Worm (Caenorhabditis elegans) whole organism, mixed stage, embryonic: ENCODE measurements around the gene tag-321.

Source experiments
- M03D4.4 ChIP-seq: sonication (generic microtip); optimal IDR thresholded peaks from 2 replicates; lab custom pipeline; 2017; ENCODE audit warnings: mild to moderate bottlenecking, missing genetic modification characterization, missing compliant biosample characterization
- bed-3 ChIP-seq: fragments of 200-800 bp; sonication (Bioruptor generic); optimal IDR thresholded peaks from 3 replicates; lab custom pipeline; 2018; ENCODE audit warnings: mild to moderate bottlenecking, missing genetic modification characterization, moderate library complexity, missing compliant biosample characterization
- blmp-1 ChIP-seq: fragments of 150-350 bp; optimal IDR thresholded peaks from 2 replicates; lab custom pipeline; 2014; ENCODE audit warnings: missing biosample characterization, missing genetic modification characterization
- ceh-39 ChIP-seq: fragments of 150-350 bp; optimal IDR thresholded peaks from 2 replicates; lab custom pipeline; 2014; ENCODE audit warnings: missing biosample characterization, missing genetic modification characterization
- ceh-43 ChIP-seq: fragments of 200-800 bp; sonication (Bioruptor generic); optimal IDR thresholded peaks from 2 replicates; lab custom pipeline; 2018; ENCODE audit warnings: mild to moderate bottlenecking, missing genetic modification characterization, moderate library complexity, missing compliant biosample characterization
- ceh-83 ChIP-seq: fragments of 200-800 bp; sonication (Bioruptor generic); optimal IDR thresholded peaks from 2 replicates; lab custom pipeline; 2018; ENCODE audit warnings: mild to moderate bottlenecking, missing genetic modification characterization, missing compliant biosample characterization
- ces-1 ChIP-seq: fragments of 150-350 bp; optimal IDR thresholded peaks from 2 replicates; lab custom pipeline; 2014; ENCODE audit warnings: missing biosample characterization, missing genetic modification reagents, missing genetic modification characterization
- cnd-1 ChIP-seq: fragments of 200-800 bp; sonication (Bioruptor generic); optimal IDR thresholded peaks from 2 replicates; lab custom pipeline; 2018; ENCODE audit warnings: mild to moderate bottlenecking, missing genetic modification characterization, missing compliant biosample characterization
- drap-1 ChIP-seq: fragments of 200-800 bp; sonication (Bioruptor generic); optimal IDR thresholded peaks from 3 replicates; lab custom pipeline; 2018; ENCODE audit warnings: mild to moderate bottlenecking, missing genetic modification characterization, missing compliant biosample characterization
- elt-1 ChIP-seq: sonication (generic microtip); optimal IDR thresholded peaks from 2 replicates; lab custom pipeline; 2017; ENCODE audit warnings: missing genetic modification characterization, mild to moderate bottlenecking, missing compliant biosample characterization, antibody characterized with exemption, moderate library complexity, borderline replicate concordance; ENCODE audit not compliant: insufficient read depth
- elt-3 ChIP-seq: fragments of 150-350 bp; optimal IDR thresholded peaks from 2 replicates; lab custom pipeline; 2014; ENCODE audit warnings: missing biosample characterization, missing genetic modification characterization
- flh-1 ChIP-seq: fragments of 200-800 bp; sonication (Bioruptor generic); optimal IDR thresholded peaks from 2 replicates; lab custom pipeline; 2018; ENCODE audit warnings: mild to moderate bottlenecking, missing genetic modification characterization, moderate library complexity, missing compliant biosample characterization
- ham-2 ChIP-seq: fragments of 200-800 bp; sonication (Bioruptor generic); optimal IDR thresholded peaks from 2 replicates; lab custom pipeline; 2018; ENCODE audit warnings: mild to moderate bottlenecking, missing genetic modification characterization, missing compliant biosample characterization
- hlh-1 ChIP-seq: fragments of 150-350 bp; optimal IDR thresholded peaks from 2 replicates; lab custom pipeline; 2014; ENCODE audit warnings: missing biosample characterization, missing genetic modification reagents, missing genetic modification characterization
- lin-13 ChIP-seq: fragments of 150-350 bp; optimal IDR thresholded peaks from 2 replicates; lab custom pipeline; 2014; ENCODE audit warnings: missing biosample characterization, missing genetic modification characterization
- lin-32 ChIP-seq: fragments of 200-800 bp; sonication (Bioruptor generic); optimal IDR thresholded peaks from 2 replicates; lab custom pipeline; 2018; ENCODE audit warnings: mild to moderate bottlenecking, missing genetic modification characterization, missing compliant biosample characterization
- lsy-2 ChIP-seq: fragments of 150-350 bp; optimal IDR thresholded peaks from 2 replicates; lab custom pipeline; 2014; ENCODE audit warnings: missing biosample characterization, missing genetic modification characterization
- mab-5 ChIP-seq: fragments of 150-350 bp; optimal IDR thresholded peaks from 2 replicates; lab custom pipeline; 2014; ENCODE audit warnings: missing biosample characterization, missing genetic modification characterization
- mep-1 ChIP-seq: fragments of 150-350 bp; optimal IDR thresholded peaks from 2 replicates; lab custom pipeline; 2017; ENCODE audit warnings: missing biosample characterization, missing genetic modification reagents, missing genetic modification characterization, inconsistent platforms
- mls-2 ChIP-seq: sonication (generic microtip); optimal IDR thresholded peaks from 2 replicates; lab custom pipeline; 2016; ENCODE audit warnings: mild to moderate bottlenecking, missing genetic modification characterization, moderate library complexity, missing compliant biosample characterization
- nhr-12 ChIP-seq: fragments of 150-350 bp; optimal IDR thresholded peaks from 2 replicates; lab custom pipeline; 2014; ENCODE audit warnings: missing biosample characterization, missing genetic modification characterization
- nhr-2 ChIP-seq: fragments of 150-350 bp; optimal IDR thresholded peaks from 2 replicates; lab custom pipeline; 2014; ENCODE audit warnings: missing biosample characterization, missing genetic modification characterization
- nhr-237 ChIP-seq: fragments of 150-350 bp; optimal IDR thresholded peaks from 2 replicates; lab custom pipeline; 2014; ENCODE audit warnings: missing biosample characterization, missing genetic modification characterization
- nhr-28 ChIP-seq: fragments of 150-350 bp; optimal IDR thresholded peaks from 2 replicates; lab custom pipeline; 2014; ENCODE audit warnings: missing biosample characterization, missing genetic modification characterization
- nhr-76 ChIP-seq: sonication (generic microtip); optimal IDR thresholded peaks from 2 replicates; lab custom pipeline; 2017; ENCODE audit warnings: missing biosample characterization, missing genetic modification characterization
- pha-4 ChIP-seq: fragments of 150-350 bp; optimal IDR thresholded peaks from 2 replicates; lab custom pipeline; 2018; ENCODE audit warnings: missing biosample characterization, missing genetic modification reagents, missing genetic modification characterization
- sem-2 ChIP-seq: fragments of 200-800 bp; sonication (Bioruptor generic); optimal IDR thresholded peaks from 2 replicates; lab custom pipeline; 2018; ENCODE audit warnings: mild to moderate bottlenecking, missing genetic modification characterization, missing compliant biosample characterization
- snpc-4 ChIP-seq: fragments of 150-350 bp; optimal IDR thresholded peaks from 2 replicates; lab custom pipeline; 2014; ENCODE audit warnings: missing biosample characterization, missing genetic modification characterization
- sptf-1 ChIP-seq: sonication (generic microtip); optimal IDR thresholded peaks from 2 replicates; lab custom pipeline; 2017; ENCODE audit warnings: mild to moderate bottlenecking, missing genetic modification characterization, moderate library complexity, missing compliant biosample characterization
- tbx-8 ChIP-seq: fragments of 200-800 bp; sonication (Bioruptor generic); optimal IDR thresholded peaks from 2 replicates; lab custom pipeline; 2018; ENCODE audit warnings: mild to moderate bottlenecking, missing genetic modification characterization, moderate library complexity, missing compliant biosample characterization
- unc-120 ChIP-seq: sonication (generic microtip); optimal IDR thresholded peaks from 2 replicates; lab custom pipeline; 2017; ENCODE audit warnings: missing genetic modification characterization, missing compliant biosample characterization; ENCODE audit not compliant: poor library complexity, severe bottlenecking
- unc-39 ChIP-seq: fragments of 150-350 bp; optimal IDR thresholded peaks from 2 replicates; lab custom pipeline; 2014; ENCODE audit warnings: missing biosample characterization, missing genetic modification characterization
- unc-62 ChIP-seq: fragments of 150-350 bp; optimal IDR thresholded peaks from 2 replicates; lab custom pipeline; 2014; ENCODE audit warnings: missing biosample characterization, missing genetic modification reagents, missing genetic modification characterization
- zip-8 ChIP-seq: fragments of 150-350 bp; optimal IDR thresholded peaks from 2 replicates; lab custom pipeline; 2014; ENCODE audit warnings: missing biosample characterization, missing genetic modification characterization
- ztf-11 ChIP-seq: fragments of 150-350 bp; optimal IDR thresholded peaks from 2 replicates; lab custom pipeline; 2014; ENCODE audit warnings: missing biosample characterization, missing genetic modification characterization

tag-321 gene

ce11 chrIV:7790801-7791588 lies 7.3 kb upstream of the tag-321 start, which contains the start of gene rsp-6:
TSS of gene rsp-6 (minus strand) at chrIV:7791229.
- TF ChIP-seq zip-8 (tag; lab: Kevin White, UChicago) (no peak), flh-1 (GFP tag; lab: Kevin White, UChicago) (no peak), ces-1 (GFP tag; lab: Kevin White, UChicago) (peak; percentile 87), nhr-76 (no peak), mls-2 (no peak), ceh-43 (GFP tag; lab: Kevin White, UChicago) (no peak), lin-13 (tag; lab: Kevin White, UChicago) (peak; percentile 85), drap-1 (GFP tag; lab: Kevin White, UChicago) (peak; percentile 20), unc-39 (tag; lab: Kevin White, UChicago) (no peak), snpc-4 (tag; lab: Kevin White, UChicago) (no peak), pha-4 (tag; lab: Kevin White, UChicago) (peak; percentile 94), ham-2 (GFP tag; lab: Kevin White, UChicago) (no peak), cnd-1 (tag; lab: Kevin White, UChicago) (peak; percentile 58), lsy-2 (tag; lab: Kevin White, UChicago) (peak; percentile 98), tbx-8 (no peak), nhr-12 (tag; lab: Kevin White, UChicago) (peak; percentile 2), nhr-2 (tag; lab: Kevin White, UChicago) (no peak), blmp-1 (tag; lab: Kevin White, UChicago) (no peak), bed-3 (GFP tag; lab: Kevin White, UChicago) (no peak), sem-2 (GFP tag; lab: Kevin White, UChicago) (no peak), mep-1 (tag; lab: Kevin White, UChicago) (peak; percentile 98), lin-32 (GFP tag; lab: Kevin White, UChicago) (no peak), unc-120 (peak; percentile 56), elt-1 (peak; percentile 30), ceh-39 (peak; percentile 86), sptf-1 (tag; lab: Kevin White, UChicago) (peak; percentile 6), hlh-1 (tag; lab: Kevin White, UChicago) (peak; percentile 95), M03D4.4 (no peak), ceh-83 (no peak), nhr-28 (tag; lab: Kevin White, UChicago) (no peak), ztf-11 (tag; lab: Kevin White, UChicago) (no peak), unc-62 (GFP tag; lab: Kevin White, UChicago) (peak; percentile 77), nhr-237 (peak; percentile 86), elt-3 (tag; lab: Kevin White, UChicago) (no peak), mab-5 (tag; lab: Kevin White, UChicago) (no peak)

ce11 chrIV:7790151-7790691 lies 6.6 kb upstream of the tag-321 start:
- TF ChIP-seq M03D4.4, result no peak
- no peak for TF ChIP-seq flh-1 (GFP tag; lab: Kevin White, UChicago)
- no peak for TF ChIP-seq ztf-11 (tag; lab: Kevin White, UChicago)
- TF ChIP-seq lin-32 (GFP tag; lab: Kevin White, UChicago), result no peak
- TF ChIP-seq nhr-237, result no peak
- no peak for TF ChIP-seq lsy-2 (tag; lab: Kevin White, UChicago)
- no peak for TF ChIP-seq ces-1 (GFP tag; lab: Kevin White, UChicago)
- TF ChIP-seq tbx-8, result no peak
- no peak for TF ChIP-seq blmp-1 (tag; lab: Kevin White, UChicago)
- TF ChIP-seq unc-62 (GFP tag; lab: Kevin White, UChicago), result no peak
- no peak for TF ChIP-seq sem-2 (GFP tag; lab: Kevin White, UChicago)
- no peak for TF ChIP-seq ceh-39
- TF ChIP-seq mls-2, result no peak
- no peak for TF ChIP-seq mep-1 (tag; lab: Kevin White, UChicago)
- TF ChIP-seq nhr-28 (tag; lab: Kevin White, UChicago), result no peak

ce11 chrIV:7789521-7789949 lies 5.9 kb upstream of the tag-321 start, which contains the start of gene imp-3:
TSS of gene imp-3 (minus strand) at chrIV:7789613.
- peak; percentile 7 for TF ChIP-seq hlh-1 (tag; lab: Kevin White, UChicago)
- peak; percentile 25 for TF ChIP-seq lsy-2 (tag; lab: Kevin White, UChicago)
- TF ChIP-seq tbx-8, result no peak
- peak; percentile 17 for TF ChIP-seq sem-2 (GFP tag; lab: Kevin White, UChicago)
